Fruit fly (Drosophila melanogaster) whole organism, prepupa: ENCODE measurements around the gene nxf2.

ENCODE experiments used
- Blimp-1 ChIP-seq: fragments of 200-800 bp; sonication (Bioruptor generic); optimal IDR thresholded peaks from 3 replicates; lab custom pipeline; 2017; ENCODE audit warnings: missing biosample characterization, missing genetic modification characterization, mild to moderate bottlenecking, moderate library complexity, missing genetic modification reagents
- CG10631 ChIP-seq: fragments of 200-800 bp; sonication (Bioruptor generic); optimal IDR thresholded peaks from 2 replicates; lab custom pipeline; 2016; ENCODE audit warnings: missing biosample characterization, missing genetic modification characterization
- CG10669 ChIP-seq: fragments of 200-800 bp; sonication (Bioruptor generic); optimal IDR thresholded peaks from 3 replicates; lab custom pipeline; 2018; ENCODE audit warnings: missing biosample characterization, mild to moderate bottlenecking, missing genetic modification characterization, moderate library complexity
- CG11294 ChIP-seq: fragments of 200-800 bp; sonication (Bioruptor generic); IDR thresholded peaks from 2 replicates; pipeline ENCODE4 v1.3.6; 2022; ENCODE audit warnings: missing biosample characterization, missing genetic modification characterization
- CG11762 ChIP-seq: fragments of 200-800 bp; sonication (Bioruptor generic); optimal IDR thresholded peaks from 3 replicates; lab custom pipeline; 2016; ENCODE audit warnings: missing biosample characterization, missing genetic modification characterization; ENCODE audit not compliant: insufficient read depth
- CG11902 ChIP-seq: fragments of 200-800 bp; sonication (Bioruptor generic); optimal IDR thresholded peaks from 3 replicates; lab custom pipeline; 2016; ENCODE audit warnings: missing biosample characterization, missing genetic modification characterization
- CG15336 ChIP-seq: fragments of 200-800 bp; sonication (Bioruptor generic); IDR thresholded peaks from 2 replicates; pipeline ENCODE4 v1.3.6; 2022; ENCODE audit warnings: missing biosample characterization, missing genetic modification characterization
- CG1621 ChIP-seq: fragments of 200-800 bp; sonication (Bioruptor generic); optimal IDR thresholded peaks from 3 replicates; lab custom pipeline; 2018; ENCODE audit warnings: missing biosample characterization, mild to moderate bottlenecking, missing genetic modification characterization
- CG16779 ChIP-seq: fragments of 200-800 bp; sonication (Bioruptor generic); optimal IDR thresholded peaks from 3 replicates; lab custom pipeline; 2017; ENCODE audit warnings: missing biosample characterization, mild to moderate bottlenecking, missing genetic modification characterization
- CG3032 ChIP-seq: fragments of 200-800 bp; optimal IDR thresholded peaks from 2 replicates; lab custom pipeline; 2019; ENCODE audit warnings: missing biosample characterization, mild to moderate bottlenecking, missing genetic modification characterization, moderate library complexity
- CG31627 ChIP-seq: fragments of 200-800 bp; sonication (Bioruptor generic); optimal IDR thresholded peaks from 3 replicates; lab custom pipeline; 2016; ENCODE audit warnings: missing biosample characterization, missing genetic modification characterization
- CG34406 ChIP-seq: fragments of 200-800 bp; sonication (Bioruptor generic); optimal IDR thresholded peaks from 3 replicates; lab custom pipeline; 2016; ENCODE audit warnings: missing biosample characterization, missing genetic modification characterization
- CG3919 ChIP-seq: fragments of 200-800 bp; sonication (Bioruptor generic); optimal IDR thresholded peaks from 3 replicates; lab custom pipeline; 2016; ENCODE audit warnings: missing biosample characterization, missing genetic modification characterization
- CG4318 ChIP-seq: fragments of 200-800 bp; sonication (Bioruptor generic); optimal IDR thresholded peaks from 3 replicates; lab custom pipeline; 2017; ENCODE audit warnings: missing biosample characterization, mild to moderate bottlenecking, missing genetic modification characterization
- CG6163 ChIP-seq: fragments of 200-800 bp; sonication (Bioruptor generic); IDR thresholded peaks from 3 replicates; pipeline ENCODE4 v1.3.6; 2022; ENCODE audit warnings: missing biosample characterization, missing genetic modification characterization
- CG6276 ChIP-seq: fragments of 200-800 bp; sonication (Bioruptor generic); optimal IDR thresholded peaks from 2 replicates; lab custom pipeline; 2017; ENCODE audit warnings: missing biosample characterization, mild to moderate bottlenecking, missing genetic modification characterization
- CG6792 ChIP-seq: fragments of 200-800 bp; sonication (Bioruptor generic); optimal IDR thresholded peaks from 3 replicates; lab custom pipeline; 2016; ENCODE audit warnings: missing biosample characterization, missing genetic modification characterization
- CG6808 ChIP-seq: fragments of 200-800 bp; sonication (Bioruptor generic); optimal IDR thresholded peaks from 3 replicates; lab custom pipeline; 2017; ENCODE audit warnings: missing biosample characterization, missing genetic modification characterization, mild to moderate bottlenecking, moderate library complexity, missing genetic modification reagents
- CG6854 ChIP-seq: fragments of 200-800 bp; sonication (Bioruptor generic); optimal IDR thresholded peaks from 2 replicates; lab custom pipeline; 2017; ENCODE audit warnings: missing biosample characterization, mild to moderate bottlenecking, missing genetic modification characterization
- CG7368 ChIP-seq: fragments of 200-800 bp; sonication (Bioruptor generic); optimal IDR thresholded peaks from 3 replicates; lab custom pipeline; 2016; ENCODE audit warnings: missing biosample characterization, missing genetic modification characterization
- CG8119 ChIP-seq: fragments of 200-800 bp; sonication (Bioruptor generic); IDR thresholded peaks from 3 replicates; pipeline ENCODE4 v1.3.6; 2022; ENCODE audit warnings: missing biosample characterization, missing genetic modification characterization
- CG8319 ChIP-seq: fragments of 200-800 bp; sonication (Bioruptor generic); optimal IDR thresholded peaks from 3 replicates; lab custom pipeline; 2016; ENCODE audit warnings: missing biosample characterization, missing genetic modification characterization
- CG9139 ChIP-seq: fragments of 200-800 bp; sonication (Bioruptor generic); optimal IDR thresholded peaks from 3 replicates; lab custom pipeline; 2017; ENCODE audit warnings: missing biosample characterization, mild to moderate bottlenecking, missing genetic modification characterization
- Eip75B ChIP-seq: fragments of 200-800 bp; sonication (Bioruptor generic); optimal IDR thresholded peaks from 3 replicates; lab custom pipeline; 2016; ENCODE audit warnings: missing biosample characterization, missing genetic modification characterization
- Eip78C ChIP-seq: fragments of 200-800 bp; sonication (Bioruptor generic); peaks from one replicate; lab custom pipeline; 2016; ENCODE audit warnings: missing biosample characterization, missing genetic modification characterization
- Eip93F ChIP-seq: fragments of 200-800 bp; sonication (Bioruptor generic); optimal IDR thresholded peaks from 2 replicates; lab custom pipeline; 2016; ENCODE audit warnings: missing biosample characterization, mild to moderate bottlenecking, missing genetic modification characterization
- Ets21C ChIP-seq: fragments of 200-800 bp; sonication (Bioruptor generic); optimal IDR thresholded peaks from 3 replicates; lab custom pipeline; 2016; ENCODE audit warnings: missing biosample characterization, missing genetic modification characterization
- Ets96B ChIP-seq: fragments of 200-800 bp; optimal IDR thresholded peaks from 2 replicates; lab custom pipeline; 2019; ENCODE audit warnings: missing biosample characterization, mild to moderate bottlenecking, missing genetic modification characterization, moderate library complexity
- Gug ChIP-seq: fragments of 200-800 bp; sonication (Bioruptor generic); IDR thresholded peaks from 2 replicates; pipeline ENCODE4 v1.3.6; 2022; ENCODE audit warnings: missing biosample characterization, missing genetic modification characterization
- Hr39 ChIP-seq: fragments of 200-800 bp; sonication (Bioruptor generic); optimal IDR thresholded peaks from 2 replicates; lab custom pipeline; 2016; ENCODE audit warnings: missing biosample characterization, missing genetic modification characterization
- Hr4 ChIP-seq: fragments of 200-800 bp; sonication (Bioruptor generic); optimal IDR thresholded peaks from 3 replicates; lab custom pipeline; 2016; ENCODE audit warnings: missing biosample characterization, missing genetic modification characterization
- Lpt ChIP-seq: fragments of 200-800 bp; sonication (Bioruptor generic); optimal IDR thresholded peaks from 3 replicates; lab custom pipeline; 2016; ENCODE audit warnings: missing biosample characterization, missing genetic modification characterization
- Met ChIP-seq: fragments of 200-800 bp; sonication (Bioruptor generic); optimal IDR thresholded peaks from 3 replicates; lab custom pipeline; 2016; ENCODE audit warnings: missing biosample characterization, missing genetic modification characterization
- Smox ChIP-seq: fragments of 200-800 bp; sonication (Bioruptor generic); optimal IDR thresholded peaks from 3 replicates; lab custom pipeline; 2016; ENCODE audit warnings: missing biosample characterization, missing genetic modification characterization
- Sox102F ChIP-seq: fragments of 200-800 bp; sonication (Bioruptor generic); optimal IDR thresholded peaks from 2 replicates; lab custom pipeline; 2016; ENCODE audit warnings: missing biosample characterization, mild to moderate bottlenecking, missing genetic modification characterization
- Sox14 ChIP-seq: fragments of 200-800 bp; sonication (Bioruptor generic); optimal IDR thresholded peaks from 3 replicates; lab custom pipeline; 2016; ENCODE audit warnings: missing biosample characterization, missing genetic modification characterization
- Sox15 ChIP-seq: fragments of 200-800 bp; sonication (Bioruptor generic); optimal IDR thresholded peaks from 3 replicates; lab custom pipeline; 2016; ENCODE audit warnings: missing biosample characterization, missing genetic modification characterization
- achi ChIP-seq: fragments of 200-800 bp; sonication (Bioruptor generic); optimal IDR thresholded peaks from 3 replicates; lab custom pipeline; 2016; ENCODE audit warnings: missing biosample characterization, missing genetic modification characterization
- acj6 ChIP-seq: fragments of 200-800 bp; sonication (Bioruptor generic); optimal IDR thresholded peaks from 3 replicates; lab custom pipeline; 2016; ENCODE audit warnings: missing biosample characterization, missing genetic modification characterization
- cyc ChIP-seq: fragments of 200-800 bp; sonication (Bioruptor generic); optimal IDR thresholded peaks from 3 replicates; lab custom pipeline; 2016; ENCODE audit warnings: missing biosample characterization, missing genetic modification characterization
- dsx ChIP-seq: fragments of 200-800 bp; optimal IDR thresholded peaks from 3 replicates; lab custom pipeline; 2019; ENCODE audit warnings: missing biosample characterization, mild to moderate bottlenecking, missing genetic modification characterization, moderate library complexity; ENCODE audit not compliant: poor library complexity, severe bottlenecking
- esn ChIP-seq: fragments of 200-800 bp; sonication (Bioruptor generic); optimal IDR thresholded peaks from 2 replicates; lab custom pipeline; 2016; ENCODE audit warnings: missing biosample characterization, mild to moderate bottlenecking, missing genetic modification characterization, moderate library complexity
- fd59A ChIP-seq: fragments of 200-800 bp; sonication (Bioruptor generic); optimal IDR thresholded peaks from 2 replicates; lab custom pipeline; 2017; ENCODE audit warnings: missing biosample characterization, mild to moderate bottlenecking, missing genetic modification characterization, missing genetic modification reagents
- fd85E ChIP-seq: fragments of 200-800 bp; sonication (Bioruptor generic); optimal IDR thresholded peaks from 3 replicates; lab custom pipeline; 2016; ENCODE audit warnings: missing biosample characterization, missing genetic modification characterization
- fkh ChIP-seq: fragments of 200-800 bp; sonication (Bioruptor generic); optimal IDR thresholded peaks from 3 replicates; lab custom pipeline; 2017; ENCODE audit warnings: missing biosample characterization, mild to moderate bottlenecking, missing genetic modification characterization, moderate library complexity
- lz ChIP-seq: fragments of 200-800 bp; sonication (Bioruptor generic); optimal IDR thresholded peaks from 3 replicates; lab custom pipeline; 2016; ENCODE audit warnings: missing biosample characterization, missing genetic modification characterization
- net ChIP-seq: fragments of 200-800 bp; sonication (Bioruptor generic); optimal IDR thresholded peaks from 3 replicates; lab custom pipeline; 2016; ENCODE audit warnings: missing biosample characterization, missing genetic modification characterization
- salr ChIP-seq, 2 experiments: fragments of 200-800 bp; sonication (Bioruptor generic); optimal IDR thresholded peaks; 3 replicates each; lab custom pipeline; 2016 to 2018; ENCODE audit warnings: missing biosample characterization in 2 of 2, missing genetic modification characterization in 2 of 2, mild to moderate bottlenecking in 1 of 2
- spab ChIP-seq: fragments of 200-800 bp; sonication (Bioruptor generic); optimal IDR thresholded peaks from 2 replicates; lab custom pipeline; 2017; ENCODE audit warnings: missing biosample characterization, mild to moderate bottlenecking, missing genetic modification characterization, missing genetic modification reagents
- ss ChIP-seq, 2 experiments: fragments of 200-800 bp; sonication (Bioruptor generic); optimal IDR thresholded peaks; 2 replicates in 1 of 2; 3 replicates in 1 of 2; lab custom pipeline; 2017 to 2018; ENCODE audit warnings: mild to moderate bottlenecking in 2 of 2, missing biosample characterization in 2 of 2, missing genetic modification characterization in 2 of 2, moderate library complexity in 1 of 2
- svp ChIP-seq: fragments of 200-800 bp; sonication (Bioruptor generic); peaks from one replicate; lab custom pipeline; 2016; ENCODE audit warnings: missing biosample characterization, missing genetic modification characterization
- topi ChIP-seq: fragments of 200-800 bp; sonication (Bioruptor generic); optimal IDR thresholded peaks from 3 replicates; lab custom pipeline; 2016; ENCODE audit warnings: missing biosample characterization, missing genetic modification characterization

Gene nxf2

DNA sequence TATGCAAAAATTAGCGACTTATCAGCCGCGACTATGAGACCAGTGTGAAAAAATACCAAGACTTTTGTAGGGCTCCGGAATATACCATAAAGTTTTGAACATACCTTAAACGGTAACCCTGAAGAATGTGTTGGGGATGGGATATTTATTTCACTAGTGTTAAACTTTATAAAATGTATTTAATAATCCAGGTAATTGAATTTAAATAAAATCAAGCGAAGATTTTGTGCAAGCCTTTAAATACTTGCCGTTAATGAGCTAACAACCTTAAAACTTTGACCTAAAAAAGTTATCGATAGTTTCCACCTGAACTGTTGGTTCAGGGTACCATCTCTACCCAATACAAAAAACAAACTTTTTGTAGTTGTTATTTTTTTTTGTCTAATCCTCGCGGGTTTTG, 32.0 kb upstream of the nxf2 start, which contains the start of gene CG4101:
TSS of gene CG4101 (plus strand) at position 335 of the 400 bp plus-strand sequence.
- TF ChIP-seq CG8119 (GFP tag; lab: Robert Waterston, UW) (peak; percentile 65; the same call in 2 of the 3 replicates), Sox14 (GFP tag; lab: Kevin White, UChicago) (peak; percentile 85), Smox (GFP tag; lab: Kevin White, UChicago) (peak; percentile 85), fd85E (GFP tag; lab: Kevin White, UChicago) (peak; percentile 10), Eip93F (peak; percentile 64), cyc (GFP tag; lab: Kevin White, UChicago) (peak; percentile 81), Ets21C (GFP tag; lab: Kevin White, UChicago) (peak; percentile 78), CG10631 (GFP tag; lab: Kevin White, UChicago) (peak; percentile 85), dsx (GFP tag; lab: Kevin White, UChicago) (peak; percentile 56), Sox15 (GFP tag; lab: Kevin White, UChicago) (peak; percentile 59), Blimp-1 (GFP tag; lab: Kevin White, UChicago) (peak; percentile 33), CG3919 (peak; percentile 79), Hr4 (GFP tag; lab: Kevin White, UChicago) (peak; percentile 81), fkh (GFP tag; lab: Kevin White, UChicago) (peak; percentile 42), CG11294 (GFP tag; lab: Robert Waterston, UW) (peak; percentile 61; the same call in 1 of the 2 replicates), Met (GFP tag; lab: Kevin White, UChicago) (peak; percentile 79), Gug (GFP tag; lab: Robert Waterston, UW) (peak; percentile 74), CG15336 (GFP tag; lab: Robert Waterston, UW) (peak; percentile 65), CG9139 (GFP tag; lab: Kevin White, UChicago) (peak; percentile 16), svp (GFP tag; lab: Kevin White, UChicago) (peak; percentile 93), CG1621 (tag; lab: Kevin White, UChicago) (peak; percentile 47), spab (GFP tag; lab: Kevin White, UChicago) (peak; percentile 46), fd59A (GFP tag; lab: Kevin White, UChicago) (peak; percentile 42), CG4318 (GFP tag; lab: Kevin White, UChicago) (no peak), CG7368 (GFP tag; lab: Kevin White, UChicago) (peak; percentile 53), CG34406 (GFP tag; lab: Kevin White, UChicago) (peak; percentile 80), CG6792 (peak; percentile 71), CG11762 (GFP tag; lab: Kevin White, UChicago) (peak; percentile 66), Eip75B (GFP tag; lab: Kevin White, UChicago) (peak; percentile 76), salr (GFP tag; optimal IDR thresholded peaks at IDR 0.05; lab: Kevin White, UChicago) (peak; percentile 19 to 63), achi (GFP tag; lab: Kevin White, UChicago) (peak; percentile 76), CG16779 (tag; lab: Kevin White, UChicago) (no peak), CG6808 (peak; percentile 56), acj6 (GFP tag; lab: Kevin White, UChicago) (peak; percentile 80), Sox102F (GFP tag; lab: Kevin White, UChicago) (peak; percentile 81), CG11902 (peak; percentile 49), Eip78C (GFP tag; lab: Kevin White, UChicago) (peak; percentile 88), topi (GFP tag; lab: Kevin White, UChicago) (peak; percentile 74), ss (GFP tag; optimal IDR thresholded peaks at IDR 0.05; lab: Kevin White, UChicago) (peak; percentile 54 to 74), Ets96B (tag; lab: Kevin White, UChicago) (peak; percentile 71), CG3032 (peak; percentile 80), CG6854 (GFP tag; lab: Kevin White, UChicago) (no peak), lz (peak; percentile 85), CG31627 (peak; percentile 89), CG8319 (GFP tag; lab: Kevin White, UChicago) (peak; percentile 53), Lpt (GFP tag; lab: Kevin White, UChicago) (peak; percentile 31), esn (GFP tag; lab: Kevin White, UChicago) (peak; percentile 90), Hr39 (GFP tag; lab: Kevin White, UChicago) (peak; percentile 87), CG6163 (peak; percentile 73), net (GFP tag; lab: Kevin White, UChicago) (peak; percentile 62), CG10669 (GFP tag; lab: Kevin White, UChicago) (peak; percentile 69), CG6276 (GFP tag; lab: Kevin White, UChicago) (no peak)
